Worm (Caenorhabditis elegans) whole organism, L4 larva: ENCODE measurements around the gene lips-7.

Experiments
- D1046.2 ChIP-seq: fragments of 200-800 bp; sonication (Bioruptor generic); IDR thresholded peaks from 2 replicates; pipeline ENCODE4 v1.3.6; 2022; ENCODE audit warnings: missing genetic modification characterization, missing compliant biosample characterization
- F49E8.2 ChIP-seq: sonication (generic microtip); optimal IDR thresholded peaks from 2 replicates; lab custom pipeline; 2016; ENCODE audit warnings: missing compliant biosample characterization, mild to moderate bottlenecking, missing genetic modification characterization, borderline replicate concordance
- Y5F2A.4 ChIP-seq: fragments of 200-800 bp; sonication (Bioruptor generic); optimal IDR thresholded peaks from 2 replicates; lab custom pipeline; 2018; ENCODE audit warnings: mild to moderate bottlenecking, missing genetic modification characterization, missing compliant biosample characterization
- ZK546.5 ChIP-seq, 2 experiments: sonication (generic microtip); optimal IDR thresholded peaks; 2 replicates each; lab custom pipeline; 2017; ENCODE audit warnings: missing biosample characterization in 2 of 2, missing genetic modification characterization in 2 of 2
- aha-1 ChIP-seq: fragments of 150-350 bp; peaks from one replicate; lab custom pipeline; 2014; ENCODE audit warnings: missing biosample characterization, missing genetic modification characterization
- ama-1 ChIP-seq: fragments of 150-350 bp; optimal IDR thresholded peaks from 2 replicates; lab custom pipeline; 2014; ENCODE audit warnings: inconsistent platforms, mixed read lengths
- ceh-62 ChIP-seq: sonication (generic microtip); optimal IDR thresholded peaks from 2 replicates; lab custom pipeline; 2017; ENCODE audit warnings: missing biosample characterization, missing genetic modification characterization
- daf-12 ChIP-seq: fragments of 150-350 bp; optimal IDR thresholded peaks from 2 replicates; lab custom pipeline; 2014; ENCODE audit warnings: missing biosample characterization, missing genetic modification reagents, missing genetic modification characterization
- daf-19 ChIP-seq: fragments of 200-800 bp; sonication (Bioruptor generic); conservative IDR thresholded peaks from 2 replicates; pipeline ENCODE4 v1.3.6; 2022; ENCODE audit warnings: missing genetic modification characterization, missing compliant biosample characterization
- dmd-8 ChIP-seq: fragments of 200-800 bp; sonication (Bioruptor generic); IDR thresholded peaks from 2 replicates; pipeline ENCODE4 v1.3.6; 2022; ENCODE audit warnings: missing genetic modification characterization, missing compliant biosample characterization
- dpl-1 ChIP-seq: fragments of 150-350 bp; optimal IDR thresholded peaks from 2 replicates; lab custom pipeline; 2014; ENCODE audit warnings: missing biosample characterization, missing genetic modification reagents, missing genetic modification characterization
- dve-1 ChIP-seq: sonication (generic microtip); optimal IDR thresholded peaks from 2 replicates; lab custom pipeline; 2017; ENCODE audit warnings: antibody characterized with exemption, mild to moderate bottlenecking, missing genetic modification characterization, missing compliant biosample characterization; ENCODE audit not compliant: insufficient read depth
- egl-43 ChIP-seq: fragments of 200-800 bp; sonication (Bioruptor generic); IDR thresholded peaks from 2 replicates; pipeline ENCODE4 v1.3.6; 2022; ENCODE audit warnings: missing genetic modification reagents, missing genetic modification characterization, missing compliant biosample characterization
- hlh-30 ChIP-seq: sonication (generic microtip); optimal IDR thresholded peaks from 2 replicates; lab custom pipeline; 2017; ENCODE audit warnings: antibody characterized with exemption, mild to moderate bottlenecking, missing genetic modification characterization, missing compliant biosample characterization; ENCODE audit not compliant: insufficient read depth
- lim-7 ChIP-seq: fragments of 200-800 bp; sonication (Bioruptor generic); IDR thresholded peaks from 2 replicates; pipeline ENCODE4 v1.3.6; 2022; ENCODE audit warnings: missing genetic modification characterization, missing compliant biosample characterization
- lin-15B ChIP-seq: fragments of 150-350 bp; sonication (generic microtip); optimal IDR thresholded peaks from 3 replicates; lab custom pipeline; 2014; ENCODE audit warnings: missing biosample characterization, missing genetic modification characterization
- lin-29 ChIP-seq: fragments of 200-800 bp; sonication (Bioruptor generic); IDR thresholded peaks from 2 replicates; pipeline ENCODE4 v1.3.6; 2022; ENCODE audit warnings: missing genetic modification reagents, missing genetic modification characterization, missing compliant biosample characterization
- lin-38 ChIP-seq: fragments of 200-800 bp; sonication (Bioruptor generic); IDR thresholded peaks from 2 replicates; pipeline ENCODE4 v1.3.6; 2022; ENCODE audit warnings: missing genetic modification reagents, missing genetic modification characterization, missing compliant biosample characterization
- lir-3 ChIP-seq: sonication (generic microtip); optimal IDR thresholded peaks from 2 replicates; lab custom pipeline; 2016; ENCODE audit warnings: mild to moderate bottlenecking, missing genetic modification characterization, missing compliant biosample characterization
- mdt-29 ChIP-seq: fragments of 200-800 bp; sonication (Bioruptor generic); IDR thresholded peaks from 2 replicates; pipeline ENCODE4 v1.3.6; 2022; ENCODE audit warnings: missing genetic modification reagents, missing genetic modification characterization, missing compliant biosample characterization
- mes-2 ChIP-seq: sonication (generic microtip); optimal IDR thresholded peaks from 2 replicates; lab custom pipeline; 2016; ENCODE audit warnings: missing genotype, mild to moderate bottlenecking, missing genetic modification characterization, missing compliant biosample characterization; ENCODE audit not compliant: poor library complexity, severe bottlenecking
- nhr-237 ChIP-seq: sonication (generic microtip); optimal IDR thresholded peaks from 2 replicates; lab custom pipeline; 2017; ENCODE audit warnings: missing biosample characterization, missing genetic modification characterization
- pha-4 ChIP-seq, 2 experiments: fragments of 150-350 bp in 1 of 2; fragments of 200-800 bp in 1 of 2; sonication (Bioruptor generic) in 1 of 2; IDR thresholded peaks in 1 of 2; optimal IDR thresholded peaks in 1 of 2; 2 replicates each; pipeline versions ENCODE4 v1.3.6 to Lab custom; 2014 to 2022; ENCODE audit warnings: missing genetic modification characterization in 2 of 2, missing genetic modification reagents in 2 of 2, missing biosample characterization in 1 of 2, missing compliant biosample characterization in 1 of 2
- pqm-1 ChIP-seq: sonication (generic microtip); optimal IDR thresholded peaks from 2 replicates; lab custom pipeline; 2017; ENCODE audit warnings: missing biosample characterization, missing genetic modification characterization
- sdz-12 ChIP-seq: fragments of 200-800 bp; sonication (Bioruptor generic); optimal IDR thresholded peaks from 2 replicates; lab custom pipeline; 2018; ENCODE audit warnings: mild to moderate bottlenecking, missing genetic modification characterization, missing compliant biosample characterization
- snpc-4 ChIP-seq: fragments of 150-350 bp; optimal IDR thresholded peaks from 2 replicates; lab custom pipeline; 2014; ENCODE audit warnings: missing biosample characterization, missing genetic modification characterization
- tag-97 ChIP-seq: fragments of 200-800 bp; sonication (Bioruptor generic); IDR thresholded peaks from 2 replicates; pipeline ENCODE4 v1.3.6; 2022; ENCODE audit warnings: missing genetic modification characterization, missing compliant biosample characterization
- tra-1 ChIP-seq: fragments of 200-800 bp; sonication (Bioruptor generic); IDR thresholded peaks from 2 replicates; pipeline ENCODE4 v1.3.6; 2022; ENCODE audit warnings: missing genetic modification reagents, missing genetic modification characterization, missing compliant biosample characterization
- unc-130 ChIP-seq: sonication (generic microtip); optimal IDR thresholded peaks from 2 replicates; lab custom pipeline; 2016; ENCODE audit warnings: missing genetic modification reagents, missing genetic modification characterization, missing compliant biosample characterization
- vab-7 ChIP-seq: fragments of 200-800 bp; sonication (Bioruptor generic); IDR thresholded peaks from 2 replicates; pipeline ENCODE4 v1.3.6; 2022; ENCODE audit warnings: missing genetic modification reagents, missing genetic modification characterization, missing compliant biosample characterization
- ztf-7 ChIP-seq: fragments of 150-350 bp; optimal IDR thresholded peaks from 2 replicates; lab custom pipeline; 2014; ENCODE audit warnings: missing biosample characterization, missing genetic modification characterization

lips-7 gene

DNA sequence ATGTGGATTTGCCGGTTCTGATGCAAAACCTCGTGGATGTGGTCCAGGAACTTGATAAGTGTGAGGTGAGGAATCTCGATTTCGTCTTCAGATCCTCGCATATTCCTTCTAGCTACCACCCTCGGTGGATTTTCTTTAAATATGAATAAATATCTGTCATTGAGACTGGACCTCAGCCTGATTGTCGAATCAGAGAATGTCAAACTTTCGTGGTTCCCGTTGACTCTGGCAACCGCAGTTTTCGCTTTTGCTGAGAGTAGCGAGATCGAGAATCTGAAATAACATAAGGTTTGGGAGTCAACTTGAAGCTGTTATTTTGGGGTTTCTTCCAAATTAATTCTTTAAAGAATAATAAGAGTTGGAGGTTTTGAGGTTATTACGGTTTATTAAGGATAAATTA lies 31.0 kb downstream of the lips-7 start, which contains the start of gene fbxb-14:
Gene fbxb-14 (minus strand): TSS at position 101 of the 400 bp plus-strand sequence.
- no peak for TF ChIP-seq lim-7 (GFP tag; lab: Robert Waterston, UW)
- TF ChIP-seq lin-29 (GFP tag; lab: Robert Waterston, UW): no peak
- TF ChIP-seq hlh-30: no peak
- TF ChIP-seq mdt-29 (GFP tag; lab: Robert Waterston, UW): no peak
- no peak for TF ChIP-seq ztf-7 (tag; lab: Kevin White, UChicago)
- TF ChIP-seq Y5F2A.4 (GFP tag; lab: Kevin White, UChicago): no peak
- no peak for TF ChIP-seq unc-130 (GFP tag; lab: Kevin White, UChicago)

DNA sequence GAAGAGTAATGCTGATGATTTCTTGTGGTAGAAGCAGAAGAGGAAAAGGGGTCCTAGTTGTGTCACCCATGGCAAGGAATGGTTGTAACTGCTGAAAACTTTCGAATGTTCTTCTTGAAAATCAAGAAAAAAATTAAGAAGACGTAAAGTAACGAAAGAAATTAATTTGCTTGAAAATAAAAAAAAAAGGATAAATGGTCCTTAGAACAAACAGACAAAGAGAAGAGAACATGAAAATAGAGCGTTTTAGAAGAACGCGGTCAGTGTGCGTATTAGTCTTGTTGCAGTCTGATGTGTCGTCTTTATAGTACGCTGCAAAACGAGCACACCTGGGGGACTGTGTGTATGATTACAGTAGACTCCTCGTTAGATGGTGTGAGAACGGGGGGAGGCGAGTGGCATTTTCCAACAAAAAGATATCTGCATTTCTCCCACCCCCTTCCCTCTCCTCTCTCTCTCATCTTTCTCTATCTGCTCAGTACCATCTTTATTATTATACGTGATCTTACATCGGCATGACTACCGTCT lies 32.7 kb downstream of the lips-7 start, which contains the start of the genes W08F4.12 and W08F4.13:
Gene W08F4.12 (minus strand): TSS at position 101 of the 528 bp plus-strand sequence.
Gene W08F4.13 (plus strand): TSS at position 478 of the 528 bp plus-strand sequence.
- TF ChIP-seq egl-43 (no peak), tra-1 (GFP tag; lab: Robert Waterston, UW) (no peak), lir-3 (tag; lab: Kevin White, UChicago) (no peak), ceh-62 (no peak), lin-15B (no peak), mdt-29 (GFP tag; lab: Robert Waterston, UW) (no peak), F49E8.2 (no peak)

DNA sequence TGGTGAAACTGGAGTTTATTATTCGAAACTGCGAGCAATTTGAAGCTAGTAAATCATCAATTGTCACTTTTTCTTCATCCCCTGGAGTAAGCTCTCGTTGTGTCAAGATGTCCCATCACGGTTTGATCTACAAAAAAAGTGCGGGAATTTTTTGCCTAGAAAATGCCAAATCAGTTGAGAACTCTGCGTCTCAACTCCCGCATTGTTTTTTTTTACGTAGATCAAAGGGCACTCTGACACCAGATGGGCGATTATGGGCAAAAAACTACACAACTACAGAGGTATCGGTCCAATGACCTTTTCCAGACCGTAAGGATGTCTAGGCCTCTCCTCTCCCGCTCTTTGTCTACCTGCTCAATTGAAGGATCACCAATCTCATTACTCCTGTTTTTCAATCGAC lies 35.9 kb downstream of the lips-7 start, which contains the start of gene fbxb-34:
Gene fbxb-34 (plus strand): TSS at position 301 of the 400 bp plus-strand sequence.
- TF ChIP-seq sdz-12 (no peak), pha-4 (GFP tag; IDR thresholded peaks at IDR 0.05; lab: Robert Waterston, UW) (no peak), pha-4 (tag; optimal IDR thresholded peaks at IDR 0.05; lab: Kevin White, UChicago) (no peak), daf-12 (no peak), mes-2 (tag; lab: Kevin White, UChicago) (no peak), dmd-8 (GFP tag; lab: Robert Waterston, UW) (no peak), dve-1 (tag; lab: Kevin White, UChicago) (no peak), nhr-237 (tag; lab: Kevin White, UChicago) (no peak)

DNA sequence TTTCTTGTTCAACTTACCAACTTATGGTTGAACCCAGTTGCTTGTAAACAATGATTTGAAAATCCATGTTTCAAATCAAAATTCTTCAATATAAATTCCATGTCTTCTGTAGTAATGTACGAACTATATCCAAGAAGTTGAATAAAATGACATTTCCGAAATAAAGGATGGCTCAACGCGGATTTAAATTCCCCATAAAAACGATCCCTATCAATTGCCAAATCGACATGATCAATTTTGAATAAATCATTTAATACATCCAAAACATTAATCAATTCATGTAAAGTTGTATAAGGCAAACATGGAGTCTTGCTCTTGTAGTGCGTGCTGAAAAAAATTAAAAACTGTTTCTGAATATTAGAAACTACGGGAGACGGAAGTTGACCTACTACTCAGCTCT lies 39.5 kb downstream of the lips-7 start, which contains the start of gene W08F4.10:
Gene W08F4.10 (minus strand): TSS at position 101 of the 400 bp plus-strand sequence.
- TF ChIP-seq snpc-4 (tag; lab: Kevin White, UChicago) (no peak), ZK546.5 (tag; optimal IDR thresholded peaks at IDR 0.05; lab: Kevin White, UChicago) (no peak), dpl-1 (GFP tag; lab: Kevin White, UChicago) (no peak), vab-7 (GFP tag; lab: Robert Waterston, UW) (no peak), daf-19 (GFP tag; lab: Robert Waterston, UW) (no peak), tag-97 (GFP tag; lab: Robert Waterston, UW) (no peak), ama-1 (lab: Kevin White, UChicago) (no peak), unc-130 (GFP tag; lab: Kevin White, UChicago) (no peak)
- TF ChIP-seq, all 104 proteins: peak for 0

DNA sequence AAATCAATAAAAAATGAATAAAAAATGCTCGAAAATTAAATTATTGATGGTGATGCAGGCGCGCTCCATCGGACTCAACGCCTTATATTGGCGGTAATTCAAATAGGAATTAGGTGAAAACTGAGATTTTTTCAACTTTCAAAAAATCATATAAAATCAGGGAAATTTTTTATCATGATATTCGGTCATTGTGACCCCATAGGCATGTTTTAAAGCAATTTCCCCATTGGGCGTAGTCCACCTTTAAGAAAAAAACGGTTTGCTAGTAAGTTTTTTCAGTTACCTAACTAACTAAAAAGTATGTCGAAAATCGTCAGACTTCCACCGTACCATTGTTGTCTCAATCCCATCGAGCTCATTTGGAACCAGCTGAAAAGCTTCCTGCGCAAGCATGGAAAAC lies 41.6 kb downstream of the lips-7 start, which contains the start of gene W08F4.1:
Gene W08F4.1 (plus strand): TSS at position 301 of the 400 bp plus-strand sequence.
- peak; percentile 35; the same call in 1 of the 2 replicates for TF ChIP-seq lin-38 (GFP tag; lab: Robert Waterston, UW)

DNA sequence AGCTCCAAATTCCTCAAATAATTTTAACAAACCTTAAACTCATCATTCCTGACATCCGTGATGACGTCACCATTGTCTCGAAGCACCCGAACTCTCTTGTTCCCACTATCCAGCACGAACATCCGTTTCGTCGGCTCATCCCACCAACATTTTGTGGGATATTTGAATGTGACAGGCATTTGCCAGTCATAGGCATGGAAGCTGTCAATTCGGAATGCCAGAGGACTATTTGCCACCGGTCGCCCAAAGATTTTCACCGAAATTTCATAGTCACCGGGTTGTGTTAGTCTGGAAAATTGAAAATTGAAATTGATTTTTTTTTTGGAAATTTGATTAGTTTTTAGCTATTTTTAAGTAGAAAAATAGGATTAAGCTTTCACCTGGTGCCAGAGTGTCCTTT lies 45.0 kb downstream of the lips-7 start:
- TF ChIP-seq pha-4 (GFP tag; IDR thresholded peaks at IDR 0.05; lab: Robert Waterston, UW): no peak
- TF ChIP-seq pha-4 (tag; optimal IDR thresholded peaks at IDR 0.05; lab: Kevin White, UChicago): no peak
- 0 out of 2 replicates have a peak, but pooled peaks have one; percentile 38 for TF ChIP-seq D1046.2 (GFP tag; lab: Robert Waterston, UW)
- peak; percentile 96 for TF ChIP-seq aha-1 (tag; lab: Kevin White, UChicago)
- TF ChIP-seq pqm-1 (tag; lab: Kevin White, UChicago): no peak
